Fruit fly (Drosophila melanogaster) whole organism, embryonic: ENCODE data around the gene spg.

Experiments used
- Antp ChIP-seq: fragments of 200-800 bp; sonication (Bioruptor generic); optimal IDR thresholded peaks from 3 replicates; lab custom pipeline; 2016; ENCODE audit warnings: missing biosample characterization, missing genetic modification characterization
- Atf3 ChIP-seq: fragments of 200-800 bp; sonication (Bioruptor generic); optimal IDR thresholded peaks from 3 replicates; lab custom pipeline; 2016; ENCODE audit warnings: missing biosample characterization, missing genetic modification characterization
- CG10267 ChIP-seq: fragments of 200-800 bp; sonication (Bioruptor generic); optimal IDR thresholded peaks from 2 replicates; lab custom pipeline; 2018; ENCODE audit warnings: missing biosample characterization, mild to moderate bottlenecking, missing genetic modification characterization, moderate library complexity
- CG12155 ChIP-seq: fragments of 200-800 bp; sonication (Bioruptor generic); optimal IDR thresholded peaks from 3 replicates; lab custom pipeline; 2016; ENCODE audit warnings: missing biosample characterization, missing genetic modification characterization
- CG12769 ChIP-seq: fragments of 200-800 bp; sonication (Bioruptor generic); optimal IDR thresholded peaks from 2 replicates; lab custom pipeline; 2019; ENCODE audit warnings: missing biosample characterization, mild to moderate bottlenecking, missing genetic modification characterization, moderate library complexity
- CG13624 ChIP-seq: fragments of 200-800 bp; sonication (Bioruptor generic); optimal IDR thresholded peaks from 2 replicates; lab custom pipeline; 2016; ENCODE audit warnings: missing biosample characterization, missing genetic modification characterization
- CG14050 ChIP-seq: fragments of 200-800 bp; sonication (Bioruptor generic); IDR thresholded peaks from 3 replicates; pipeline ENCODE4 v1.3.6; 2022; ENCODE audit warnings: missing biosample characterization, missing genetic modification characterization
- CG14965 ChIP-seq: fragments of 200-800 bp; sonication (Bioruptor generic); optimal IDR thresholded peaks from 2 replicates; lab custom pipeline; 2016; ENCODE audit warnings: missing biosample characterization, missing genetic modification characterization, borderline replicate concordance
- CG16813 ChIP-seq: fragments of 200-800 bp; sonication (Bioruptor generic); IDR thresholded peaks from 3 replicates; pipeline ENCODE4 v1.3.6; 2022; ENCODE audit warnings: missing biosample characterization, missing genetic modification characterization; ENCODE audit not compliant: partially characterized antibody
- CG2202 ChIP-seq: fragments of 200-800 bp; sonication (Bioruptor generic); optimal IDR thresholded peaks from 2 replicates; lab custom pipeline; 2018; ENCODE audit warnings: missing biosample characterization, mild to moderate bottlenecking, missing genetic modification characterization
- CG3065 ChIP-seq: fragments of 200-800 bp; sonication (Bioruptor generic); optimal IDR thresholded peaks from 2 replicates; lab custom pipeline; 2016; ENCODE audit warnings: missing biosample characterization, missing genetic modification characterization
- CG31388 ChIP-seq: fragments of 200-800 bp; sonication (Bioruptor generic); optimal IDR thresholded peaks from 2 replicates; lab custom pipeline; 2016; ENCODE audit warnings: missing biosample characterization, missing genetic modification characterization
- CG6791 ChIP-seq: fragments of 200-800 bp; sonication (Bioruptor generic); IDR thresholded peaks from 3 replicates; pipeline ENCODE4 v1.3.6; 2022; ENCODE audit warnings: missing biosample characterization, missing genetic modification characterization; ENCODE audit not compliant: partially characterized antibody
- CG8359 ChIP-seq: fragments of 200-800 bp; sonication (Bioruptor generic); optimal IDR thresholded peaks from 2 replicates; lab custom pipeline; 2017; ENCODE audit warnings: missing biosample characterization, mild to moderate bottlenecking, missing genetic modification characterization, borderline replicate concordance
- CG8765 ChIP-seq: fragments of 200-800 bp; sonication (Bioruptor generic); IDR thresholded peaks from 2 replicates; pipeline ENCODE4 v1.3.6; 2022; ENCODE audit warnings: missing biosample characterization, missing genetic modification characterization
- CG9215 ChIP-seq: fragments of 200-800 bp; sonication (Bioruptor generic); IDR thresholded peaks from 2 replicates; pipeline ENCODE4 v1.3.6; 2022; ENCODE audit warnings: missing biosample characterization, missing genetic modification characterization
- CG9609 ChIP-seq: fragments of 200-800 bp; sonication (Bioruptor generic); optimal IDR thresholded peaks from 3 replicates; lab custom pipeline; 2016; ENCODE audit warnings: missing biosample characterization, missing genetic modification characterization
- Deaf1 ChIP-seq: fragments of 200-800 bp; optimal IDR thresholded peaks from 3 replicates; lab custom pipeline; 2019; ENCODE audit warnings: missing biosample characterization, mild to moderate bottlenecking, missing genetic modification characterization, moderate library complexity
- Doc2 ChIP-seq: fragments of 200-800 bp; sonication (Bioruptor generic); IDR thresholded peaks from 2 replicates; pipeline ENCODE4 v1.3.6; 2022; ENCODE audit warnings: missing biosample characterization, missing genetic modification characterization
- Dp ChIP-seq: fragments of 200-800 bp; sonication (Bioruptor generic); optimal IDR thresholded peaks from 2 replicates; lab custom pipeline; 2018; ENCODE audit warnings: missing biosample characterization, mild to moderate bottlenecking, missing genetic modification characterization, moderate library complexity
- Hand ChIP-seq: fragments of 200-800 bp; sonication (Bioruptor generic); optimal IDR thresholded peaks from 2 replicates; lab custom pipeline; 2017; ENCODE audit warnings: mild to moderate bottlenecking, missing biosample characterization, missing genetic modification reagents, missing genetic modification characterization
- Hr39 ChIP-seq: fragments of >200 bp; optimal IDR thresholded peaks from 2 replicates; lab custom pipeline; 2017
- Hsf ChIP-seq: fragments of 200-800 bp; sonication (Bioruptor generic); optimal IDR thresholded peaks from 3 replicates; lab custom pipeline; 2016; ENCODE audit warnings: missing biosample characterization, missing genetic modification characterization
- MTF-1 ChIP-seq: fragments of 200-800 bp; sonication (Bioruptor generic); optimal IDR thresholded peaks from 2 replicates; lab custom pipeline; 2018; ENCODE audit warnings: missing biosample characterization, mild to moderate bottlenecking, missing genetic modification characterization, borderline replicate concordance
- NC2β ChIP-seq: fragments of 200-800 bp; sonication (Bioruptor generic); optimal IDR thresholded peaks from 2 replicates; lab custom pipeline; 2016; ENCODE audit warnings: missing biosample characterization, missing genetic modification characterization
- NfI ChIP-seq: fragments of 200-800 bp; sonication (Bioruptor generic); optimal IDR thresholded peaks from 3 replicates; lab custom pipeline; 2018; ENCODE audit warnings: missing biosample characterization, mild to moderate bottlenecking, missing genetic modification characterization, moderate library complexity
- Rx ChIP-seq: fragments of 200-800 bp; sonication (Bioruptor generic); IDR thresholded peaks from 2 replicates; pipeline ENCODE4 v1.3.6; 2022; ENCODE audit warnings: missing biosample characterization, missing genetic modification characterization
- Trl ChIP-seq, 3 experiments: fragments of >200 bp in 2 of 3; fragments of 200-800 bp in 1 of 3; sonication (Bioruptor generic) in 1 of 3; optimal IDR thresholded peaks; 2 replicates in 1 of 3; 3 replicates in 2 of 3; lab custom pipeline; 2016 to 2017; ENCODE audit warnings: missing biosample characterization in 1 of 3, missing genetic modification characterization in 1 of 3
- amos ChIP-seq: fragments of 200-800 bp; sonication (Bioruptor generic); IDR thresholded peaks from 2 replicates; pipeline ENCODE4 v1.3.6; 2022; ENCODE audit warnings: missing biosample characterization, missing genetic modification characterization; ENCODE audit not compliant: partially characterized antibody
- ara ChIP-seq: fragments of 200-800 bp; sonication (Bioruptor generic); IDR thresholded peaks from 2 replicates; pipeline ENCODE4 v1.3.6; 2022; ENCODE audit warnings: missing biosample characterization, missing genetic modification characterization
- ato ChIP-seq: fragments of 200-800 bp; sonication (Bioruptor generic); IDR thresholded peaks from 2 replicates; pipeline ENCODE4 v1.3.6; 2022; ENCODE audit warnings: missing biosample characterization, missing genetic modification characterization; ENCODE audit not compliant: partially characterized antibody
- az2 ChIP-seq: fragments of 200-800 bp; sonication (Bioruptor generic); optimal IDR thresholded peaks from 3 replicates; lab custom pipeline; 2016; ENCODE audit warnings: missing biosample characterization, missing genetic modification characterization
- caup ChIP-seq: fragments of 200-800 bp; sonication (Bioruptor generic); optimal IDR thresholded peaks from 3 replicates; lab custom pipeline; 2017; ENCODE audit warnings: missing biosample characterization, mild to moderate bottlenecking, missing genetic modification characterization, moderate library complexity; ENCODE audit not compliant: severe bottlenecking
- ci ChIP-seq: fragments of 200-800 bp; sonication (Bioruptor generic); IDR thresholded peaks from 3 replicates; pipeline ENCODE4 v1.3.6; 2022; ENCODE audit warnings: missing biosample characterization, missing genetic modification characterization
- crc ChIP-seq: fragments of 200-800 bp; sonication (Bioruptor generic); optimal IDR thresholded peaks from 2 replicates; lab custom pipeline; 2016; ENCODE audit warnings: missing biosample characterization, missing genetic modification characterization
- da ChIP-seq: fragments of 200-800 bp; sonication (Bioruptor generic); optimal IDR thresholded peaks from 2 replicates; lab custom pipeline; 2016; ENCODE audit warnings: missing biosample characterization, missing genetic modification characterization
- gfzf ChIP-seq: fragments of 200-800 bp; sonication (Bioruptor generic); optimal IDR thresholded peaks from 2 replicates; lab custom pipeline; 2016; ENCODE audit warnings: missing biosample characterization, mild to moderate bottlenecking, missing genetic modification characterization, moderate library complexity
- hkb ChIP-seq, 2 experiments: fragments of 200-800 bp in 1 of 2; fragments of >200 bp in 1 of 2; sonication (Bioruptor generic) in 1 of 2; IDR thresholded peaks in 1 of 2; optimal IDR thresholded peaks in 1 of 2; 2 replicates each; pipeline versions ENCODE4 v1.3.6 to Lab custom; 2017 to 2022; ENCODE audit warnings: missing biosample characterization in 1 of 2, missing genetic modification characterization in 1 of 2
- ken ChIP-seq: fragments of 200-800 bp; sonication (Bioruptor generic); IDR thresholded peaks from 3 replicates; pipeline ENCODE4 v1.3.6; 2022; ENCODE audit warnings: missing biosample characterization, missing genetic modification characterization
- prd ChIP-seq, 3 experiments: fragments of >200 bp in 2 of 3; fragments of 200-800 bp in 1 of 3; sonication (Bioruptor generic) in 1 of 3; optimal IDR thresholded peaks in 2 of 3; IDR thresholded peaks in 1 of 3; 2 replicates in 2 of 3; 3 replicates in 1 of 3; pipeline versions ENCODE4 v1.3.6 to Lab custom; 2017 to 2022; ENCODE audit warnings: missing biosample characterization in 1 of 3, missing genetic modification characterization in 1 of 3
- pzg ChIP-seq: fragments of 200-800 bp; sonication (Bioruptor generic); optimal IDR thresholded peaks from 3 replicates; lab custom pipeline; 2018; ENCODE audit warnings: missing biosample characterization, mild to moderate bottlenecking, missing genetic modification characterization, moderate library complexity
- sisA ChIP-seq: fragments of 200-800 bp; sonication (Bioruptor generic); IDR thresholded peaks from 2 replicates; pipeline ENCODE4 v1.3.6; 2022; ENCODE audit warnings: missing biosample characterization, missing genetic modification characterization
- stwl ChIP-seq: fragments of 200-800 bp; sonication (Bioruptor generic); optimal IDR thresholded peaks from 3 replicates; lab custom pipeline; 2018; ENCODE audit warnings: missing biosample characterization, mild to moderate bottlenecking, missing genetic modification characterization, moderate library complexity
- sug ChIP-seq: fragments of 200-800 bp; optimal IDR thresholded peaks from 2 replicates; lab custom pipeline; 2019; ENCODE audit warnings: missing biosample characterization, mild to moderate bottlenecking, missing genetic modification characterization, moderate library complexity
- tgo ChIP-seq: fragments of 200-800 bp; sonication (Bioruptor generic); IDR thresholded peaks from 3 replicates; pipeline ENCODE4 v1.3.6; 2022; ENCODE audit warnings: missing biosample characterization, missing genetic modification characterization
- vfl ChIP-seq: fragments of 200-800 bp; sonication (Bioruptor generic); optimal IDR thresholded peaks from 2 replicates; lab custom pipeline; 2016; ENCODE audit warnings: missing biosample characterization, missing genetic modification characterization
- wek ChIP-seq: fragments of 200-800 bp; sonication (Bioruptor generic); optimal IDR thresholded peaks from 3 replicates; lab custom pipeline; 2018; ENCODE audit warnings: missing biosample characterization, mild to moderate bottlenecking, missing genetic modification characterization, moderate library complexity

spg gene

DNA sequence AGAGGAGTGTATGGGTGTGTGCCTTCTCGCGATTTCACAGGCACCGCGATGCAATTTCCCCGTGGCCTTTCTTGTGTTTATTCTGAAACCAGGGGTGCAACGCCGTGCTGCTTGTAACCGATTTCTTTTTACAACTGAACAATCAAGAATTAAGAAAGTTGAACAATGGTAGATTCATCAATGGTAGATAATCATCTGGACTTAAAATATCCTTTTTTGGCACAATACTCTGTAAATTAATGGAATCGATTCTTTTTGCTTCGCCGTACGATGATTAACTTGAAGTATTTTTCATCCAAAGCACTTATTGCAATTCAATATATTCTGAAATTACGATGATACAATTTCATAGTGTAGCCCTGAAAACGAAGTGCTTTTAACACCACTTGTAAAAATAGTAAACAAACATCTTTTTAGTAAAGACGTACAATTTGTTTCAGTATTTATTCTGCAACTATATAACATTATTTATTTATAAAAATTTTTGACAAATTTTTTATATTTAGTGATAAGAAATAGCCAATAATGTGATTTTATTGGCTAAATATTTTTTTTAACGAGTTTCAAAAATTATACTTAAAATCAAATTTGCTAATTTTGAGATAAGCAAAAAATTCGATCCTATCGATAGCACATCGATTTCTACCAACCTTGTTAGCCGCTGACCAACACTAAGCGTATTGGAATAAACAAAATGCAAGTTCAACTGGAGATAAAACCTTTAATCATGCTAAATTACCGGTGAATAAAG is 25.3 kb upstream of the spg start, which contains the start of the genes CG1523 and CG1647 (continued):
- TF ChIP-seq ci (0 out of 3 replicates have a peak, but pooled peaks have one; percentile 53), Dp (no peak), sug (tag; lab: Kevin White, UChicago) (peak; percentile 64), CG3065 (GFP tag; lab: Kevin White, UChicago) (peak; percentile 5), wek (GFP tag; lab: Kevin White, UChicago) (peak; percentile 38), sisA (0 out of 2 replicates have a peak, but pooled peaks have one; percentile 14), CG2202 (tag; lab: Kevin White, UChicago) (peak; percentile 44), da (no peak), CG8359 (GFP tag; lab: Kevin White, UChicago) (no peak), NfI (peak; percentile 62), hkb (optimal IDR thresholded peaks at IDR 0.05; lab: Kevin White, UChicago) (no peak), hkb (GFP tag; IDR thresholded peaks at IDR 0.05; lab: Robert Waterston, UW) (0 out of 2 replicates have a peak, but pooled peaks have one; percentile 40), CG13624 (GFP tag; lab: Kevin White, UChicago) (peak; percentile 45), CG16813 (GFP tag; lab: Robert Waterston, UW) (peak; percentile 45), stwl (tag; lab: Kevin White, UChicago) (peak; percentile 66), CG9215 (peak; percentile 54), Rx (0 out of 2 replicates have a peak, but pooled peaks have one; percentile 28), Atf3 (GFP tag; lab: Kevin White, UChicago) (peak; percentile 15), CG6791 (peak; percentile 39; the same call in 1 of the 3 replicates), pzg (GFP tag; lab: Kevin White, UChicago) (peak; percentile 20), Hsf (peak; percentile 72), CG14050 (GFP tag; lab: Robert Waterston, UW) (0 out of 3 replicates have a peak, but pooled peaks have one; percentile 26), amos (peak; percentile 55), MTF-1 (GFP tag; lab: Kevin White, UChicago) (no peak), CG31388 (GFP tag; lab: Kevin White, UChicago) (peak; percentile 15), ken (0 out of 3 replicates have a peak, but pooled peaks have one; percentile 33), crc (GFP tag; lab: Kevin White, UChicago) (peak; percentile 44), CG12769 (no peak), CG14965 (GFP tag; lab: Kevin White, UChicago) (no peak), tgo (GFP tag; lab: Robert Waterston, UW) (peak; percentile 67), gfzf (peak; percentile 8), caup (GFP tag; lab: Kevin White, UChicago) (no peak), Hr39 (lab: Kevin White, UChicago) (no peak), Antp (GFP tag; lab: Kevin White, UChicago) (peak; percentile 76), CG12155 (GFP tag; lab: Kevin White, UChicago) (peak; percentile 60), ato (GFP tag; lab: Robert Waterston, UW) (no peak), vfl (no peak), prd (optimal IDR thresholded peaks at IDR 0.05; lab: Kevin White, UChicago) (no peak), prd (GFP tag; IDR thresholded peaks at IDR 0.05; lab: Robert Waterston, UW) (peak; percentile 68), ara (GFP tag; lab: Robert Waterston, UW) (peak; percentile 58), NC2β (GFP tag; lab: Kevin White, UChicago) (peak; percentile 49), CG10267 (tag; lab: Kevin White, UChicago) (peak; percentile 88), CG9609 (GFP tag; lab: Kevin White, UChicago) (peak; percentile 62), Hand (GFP tag; lab: Kevin White, UChicago) (no peak), CG8765 (GFP tag; lab: Robert Waterston, UW) (peak; percentile 31; the same call in 1 of the 2 replicates), Trl (optimal IDR thresholded peaks at IDR 0.05; lab: Kevin White, UChicago) (no peak), Trl (GFP tag; optimal IDR thresholded peaks at IDR 0.05; lab: Kevin White, UChicago) (peak; percentile 60), Deaf1 (tag; lab: Kevin White, UChicago) (no peak), Doc2 (GFP tag; lab: Robert Waterston, UW) (no peak), az2 (peak; percentile 70)
